Fruit fly (Drosophila melanogaster) whole organism, prepupa: Measurements from ENCODE around the gene smg.

ENCODE experiments used
- CG10631 ChIP-seq: fragments of 200-800 bp; sonication (Bioruptor generic); optimal IDR thresholded peaks from 2 replicates; lab custom pipeline; 2016; ENCODE audit warnings: missing biosample characterization, missing genetic modification characterization
- CG11294 ChIP-seq: fragments of 200-800 bp; sonication (Bioruptor generic); IDR thresholded peaks from 2 replicates; pipeline ENCODE4 v1.3.6; 2022; ENCODE audit warnings: missing biosample characterization, missing genetic modification characterization
- CG11762 ChIP-seq: fragments of 200-800 bp; sonication (Bioruptor generic); optimal IDR thresholded peaks from 3 replicates; lab custom pipeline; 2016; ENCODE audit warnings: missing biosample characterization, missing genetic modification characterization; ENCODE audit not compliant: insufficient read depth
- CG11902 ChIP-seq: fragments of 200-800 bp; sonication (Bioruptor generic); optimal IDR thresholded peaks from 3 replicates; lab custom pipeline; 2016; ENCODE audit warnings: missing biosample characterization, missing genetic modification characterization
- CG15336 ChIP-seq: fragments of 200-800 bp; sonication (Bioruptor generic); IDR thresholded peaks from 2 replicates; pipeline ENCODE4 v1.3.6; 2022; ENCODE audit warnings: missing biosample characterization, missing genetic modification characterization
- CG1621 ChIP-seq: fragments of 200-800 bp; sonication (Bioruptor generic); optimal IDR thresholded peaks from 3 replicates; lab custom pipeline; 2018; ENCODE audit warnings: missing biosample characterization, mild to moderate bottlenecking, missing genetic modification characterization
- CG31627 ChIP-seq: fragments of 200-800 bp; sonication (Bioruptor generic); optimal IDR thresholded peaks from 3 replicates; lab custom pipeline; 2016; ENCODE audit warnings: missing biosample characterization, missing genetic modification characterization
- CG32006 ChIP-seq: fragments of 200-800 bp; sonication (Bioruptor generic); optimal IDR thresholded peaks from 3 replicates; lab custom pipeline; 2017; ENCODE audit warnings: missing biosample characterization, mild to moderate bottlenecking, missing genetic modification characterization
- CG3919 ChIP-seq: fragments of 200-800 bp; sonication (Bioruptor generic); optimal IDR thresholded peaks from 3 replicates; lab custom pipeline; 2016; ENCODE audit warnings: missing biosample characterization, missing genetic modification characterization
- CG4318 ChIP-seq: fragments of 200-800 bp; sonication (Bioruptor generic); optimal IDR thresholded peaks from 3 replicates; lab custom pipeline; 2017; ENCODE audit warnings: missing biosample characterization, mild to moderate bottlenecking, missing genetic modification characterization
- CG6163 ChIP-seq: fragments of 200-800 bp; sonication (Bioruptor generic); IDR thresholded peaks from 3 replicates; pipeline ENCODE4 v1.3.6; 2022; ENCODE audit warnings: missing biosample characterization, missing genetic modification characterization
- CG6808 ChIP-seq: fragments of 200-800 bp; sonication (Bioruptor generic); optimal IDR thresholded peaks from 3 replicates; lab custom pipeline; 2017; ENCODE audit warnings: missing biosample characterization, missing genetic modification characterization, mild to moderate bottlenecking, moderate library complexity, missing genetic modification reagents
- CG8319 ChIP-seq: fragments of 200-800 bp; sonication (Bioruptor generic); optimal IDR thresholded peaks from 3 replicates; lab custom pipeline; 2016; ENCODE audit warnings: missing biosample characterization, missing genetic modification characterization
- CG8632 ChIP-seq: fragments of 200-800 bp; sonication (Bioruptor generic); optimal IDR thresholded peaks from 3 replicates; lab custom pipeline; 2016; ENCODE audit warnings: missing biosample characterization, missing genetic modification characterization
- Eip75B ChIP-seq: fragments of 200-800 bp; sonication (Bioruptor generic); optimal IDR thresholded peaks from 3 replicates; lab custom pipeline; 2016; ENCODE audit warnings: missing biosample characterization, missing genetic modification characterization
- Ets21C ChIP-seq: fragments of 200-800 bp; sonication (Bioruptor generic); optimal IDR thresholded peaks from 3 replicates; lab custom pipeline; 2016; ENCODE audit warnings: missing biosample characterization, missing genetic modification characterization
- Ets96B ChIP-seq: fragments of 200-800 bp; optimal IDR thresholded peaks from 2 replicates; lab custom pipeline; 2019; ENCODE audit warnings: missing biosample characterization, mild to moderate bottlenecking, missing genetic modification characterization, moderate library complexity
- Gug ChIP-seq: fragments of 200-800 bp; sonication (Bioruptor generic); IDR thresholded peaks from 2 replicates; pipeline ENCODE4 v1.3.6; 2022; ENCODE audit warnings: missing biosample characterization, missing genetic modification characterization
- Hr38 ChIP-seq: sonication (Bioruptor generic); optimal IDR thresholded peaks from 2 replicates; lab custom pipeline; 2016; ENCODE audit warnings: missing biosample characterization, missing genetic modification characterization
- Lpt ChIP-seq: fragments of 200-800 bp; sonication (Bioruptor generic); optimal IDR thresholded peaks from 3 replicates; lab custom pipeline; 2016; ENCODE audit warnings: missing biosample characterization, missing genetic modification characterization
- OdsH ChIP-seq: fragments of 200-800 bp; sonication (Bioruptor generic); optimal IDR thresholded peaks from 3 replicates; lab custom pipeline; 2016; ENCODE audit warnings: missing biosample characterization, missing genetic modification characterization
- Sox14 ChIP-seq: fragments of 200-800 bp; sonication (Bioruptor generic); optimal IDR thresholded peaks from 3 replicates; lab custom pipeline; 2016; ENCODE audit warnings: missing biosample characterization, missing genetic modification characterization
- Sox15 ChIP-seq: fragments of 200-800 bp; sonication (Bioruptor generic); optimal IDR thresholded peaks from 3 replicates; lab custom pipeline; 2016; ENCODE audit warnings: missing biosample characterization, missing genetic modification characterization
- dsx ChIP-seq: fragments of 200-800 bp; optimal IDR thresholded peaks from 3 replicates; lab custom pipeline; 2019; ENCODE audit warnings: missing biosample characterization, mild to moderate bottlenecking, missing genetic modification characterization, moderate library complexity; ENCODE audit not compliant: poor library complexity, severe bottlenecking
- eg ChIP-seq: fragments of 200-800 bp; sonication (Bioruptor generic); IDR thresholded peaks from 3 replicates; pipeline ENCODE4 v1.3.6; 2022; ENCODE audit warnings: missing biosample characterization, missing genetic modification characterization
- esn ChIP-seq: fragments of 200-800 bp; sonication (Bioruptor generic); optimal IDR thresholded peaks from 2 replicates; lab custom pipeline; 2016; ENCODE audit warnings: missing biosample characterization, mild to moderate bottlenecking, missing genetic modification characterization, moderate library complexity
- fd85E ChIP-seq: fragments of 200-800 bp; sonication (Bioruptor generic); optimal IDR thresholded peaks from 3 replicates; lab custom pipeline; 2016; ENCODE audit warnings: missing biosample characterization, missing genetic modification characterization
- fkh ChIP-seq: fragments of 200-800 bp; sonication (Bioruptor generic); optimal IDR thresholded peaks from 3 replicates; lab custom pipeline; 2017; ENCODE audit warnings: missing biosample characterization, mild to moderate bottlenecking, missing genetic modification characterization, moderate library complexity
- salr ChIP-seq, 2 experiments: fragments of 200-800 bp; sonication (Bioruptor generic); optimal IDR thresholded peaks; 3 replicates each; lab custom pipeline; 2016 to 2018; ENCODE audit warnings: missing biosample characterization in 2 of 2, missing genetic modification characterization in 2 of 2, mild to moderate bottlenecking in 1 of 2
- ss ChIP-seq, 2 experiments: fragments of 200-800 bp; sonication (Bioruptor generic); optimal IDR thresholded peaks; 2 replicates in 1 of 2; 3 replicates in 1 of 2; lab custom pipeline; 2017 to 2018; ENCODE audit warnings: mild to moderate bottlenecking in 2 of 2, missing biosample characterization in 2 of 2, missing genetic modification characterization in 2 of 2, moderate library complexity in 1 of 2
- svp ChIP-seq: fragments of 200-800 bp; sonication (Bioruptor generic); peaks from one replicate; lab custom pipeline; 2016; ENCODE audit warnings: missing biosample characterization, missing genetic modification characterization
- vri ChIP-seq: fragments of 200-800 bp; sonication (Bioruptor generic); optimal IDR thresholded peaks from 3 replicates; lab custom pipeline; 2016; ENCODE audit warnings: missing biosample characterization, mild to moderate bottlenecking, missing genetic modification characterization

Gene smg

dm6 chr3L:9023627-9024026 lies 25.8 kb upstream of the smg start (continued):
- TF ChIP-seq CG32006 (GFP tag; lab: Kevin White, UChicago) = no peak
- TF ChIP-seq CG11762 (GFP tag; lab: Kevin White, UChicago) = no peak
- no peak for TF ChIP-seq vri
- no peak for TF ChIP-seq ss (GFP tag; optimal IDR thresholded peaks at IDR 0.05; lab: Kevin White, UChicago)
- no peak for TF ChIP-seq Sox14 (GFP tag; lab: Kevin White, UChicago)
- TF ChIP-seq fd85E = no peak
- TF ChIP-seq OdsH (GFP tag; lab: Kevin White, UChicago) = peak; percentile 9
- no peak for TF ChIP-seq CG1621
- no peak for TF ChIP-seq eg (GFP tag; lab: Robert Waterston, UW)
- no peak for TF ChIP-seq Hr38

dm6 chr3L:9020436-9021370 lies 22.9 kb upstream of the smg start:
- TF ChIP-seq Lpt (GFP tag; lab: Kevin White, UChicago) = no peak
- TF ChIP-seq CG11294 (GFP tag; lab: Robert Waterston, UW) = no peak
- TF ChIP-seq eg (GFP tag; lab: Robert Waterston, UW) = no peak
- TF ChIP-seq Eip75B (GFP tag; lab: Kevin White, UChicago) = no peak
- TF ChIP-seq CG10631 (GFP tag; lab: Kevin White, UChicago) = peak; percentile 8
- peak; percentile 41 for TF ChIP-seq fkh (GFP tag; lab: Kevin White, UChicago)
- TF ChIP-seq esn = no peak

- TF ChIP-seq Sox15 = no peak
- TF ChIP-seq OdsH (GFP tag; lab: Kevin White, UChicago) = no peak
- TF ChIP-seq fkh (GFP tag; lab: Kevin White, UChicago) = peak; percentile 24
Measured at dm6 chr3L:9019196-9019662, 21.4 kb upstream of the smg start, which contains the start of gene Doc2. TSS of gene Doc2 (minus strand) at chr3L:9019246.

dm6 chr3L:9017414-9017813 lies 19.6 kb upstream of the smg start:
- no peak for TF ChIP-seq CG3919 (GFP tag; lab: Kevin White, UChicago)
- TF ChIP-seq CG15336 = no peak
- no peak for TF ChIP-seq CG6808 (GFP tag; lab: Kevin White, UChicago)
- TF ChIP-seq esn = no peak
- TF ChIP-seq CG31627 = no peak
- no peak for TF ChIP-seq dsx
- TF ChIP-seq Ets21C (GFP tag; lab: Kevin White, UChicago) = no peak
- TF ChIP-seq svp (GFP tag; lab: Kevin White, UChicago) = no peak
- no peak for TF ChIP-seq Ets96B
- no peak for TF ChIP-seq CG6163 (GFP tag; lab: Robert Waterston, UW)
- no peak for TF ChIP-seq CG8632
- no peak for TF ChIP-seq salr (GFP tag; optimal IDR thresholded peaks at IDR 0.05; lab: Kevin White, UChicago)
- TF ChIP-seq CG11294 (GFP tag; lab: Robert Waterston, UW) = no peak
- no peak for TF ChIP-seq Sox15
- TF ChIP-seq CG8319 (GFP tag; lab: Kevin White, UChicago) = no peak
- TF ChIP-seq Gug = no peak
- TF ChIP-seq OdsH (GFP tag; lab: Kevin White, UChicago) = no peak
- no peak for TF ChIP-seq CG4318 (GFP tag; lab: Kevin White, UChicago)
- TF ChIP-seq fkh (GFP tag; lab: Kevin White, UChicago) = no peak
- TF ChIP-seq CG11762 (GFP tag; lab: Kevin White, UChicago) = no peak

- TF ChIP-seq ss (GFP tag; optimal IDR thresholded peaks at IDR 0.05; lab: Kevin White, UChicago) = no peak
- no peak for TF ChIP-seq salr (GFP tag; optimal IDR thresholded peaks at IDR 0.05; lab: Kevin White, UChicago)
- no peak for TF ChIP-seq vri
- no peak for TF ChIP-seq Gug
- TF ChIP-seq CG11902 (GFP tag; lab: Kevin White, UChicago) = no peak
- TF ChIP-seq CG6808 (GFP tag; lab: Kevin White, UChicago) = no peak
- TF ChIP-seq Hr38 = no peak
Measured at dm6 chr3L:9013745-9014144, 16.0 kb upstream of the smg start.
